Fruit fly (Drosophila melanogaster): ENCODE data around the gene smp-30.
A peak's percentile ranks its signal among the peaks of the same experiment; 100 is the strongest.

The smp-30 gene

dm6 chr3R:14744339-14745129, 6.5 kb downstream of the smp-30 start (continued):
- no peak for TF ChIP-seq ham (GFP tag; IDR thresholded peaks at IDR 0.05)
- no peak for TF ChIP-seq lab (GFP tag; optimal IDR thresholded peaks at IDR 0.05)
- no peak for TF ChIP-seq tna (GFP tag; IDR thresholded peaks at IDR 0.05; ENCODE audit: partially characterized antibody)
- no peak for TF ChIP-seq Neu2 (GFP tag; optimal IDR thresholded peaks at IDR 0.05; ENCODE audit: borderline replicate concordance)
- TF ChIP-seq seq (GFP tag; IDR thresholded peaks at IDR 0.05), result no peak
- TF ChIP-seq Atf3 (GFP tag; optimal IDR thresholded peaks at IDR 0.05), result no peak
- no peak for TF ChIP-seq CG8290 (GFP tag; optimal IDR thresholded peaks at IDR 0.05)
- peak in 1 of 2 experiments; percentile 3 for TF ChIP-seq CG8290 (tag; optimal IDR thresholded peaks at IDR 0.05)
- TF ChIP-seq Six4 (GFP tag; optimal IDR thresholded peaks at IDR 0.05), result no peak
- TF ChIP-seq CG1602 (GFP tag; optimal IDR thresholded peaks at IDR 0.05), result no peak
- TF ChIP-seq CG6791 (GFP tag; IDR thresholded peaks at IDR 0.05; ENCODE audit: partially characterized antibody), result no peak
- no peak for TF ChIP-seq pita (GFP tag; optimal IDR thresholded peaks at IDR 0.05)
- TF ChIP-seq Pdp1 (GFP tag; optimal IDR thresholded peaks at IDR 0.05), result no peak
- TF ChIP-seq sima (GFP tag; optimal IDR thresholded peaks at IDR 0.05), result no peak
- TF ChIP-seq ase (GFP tag; IDR thresholded peaks at IDR 0.05), result no peak
- TF ChIP-seq fd3F (GFP tag; optimal IDR thresholded peaks at IDR 0.05), result no peak
- 0 out of 2 replicates have a peak, but pooled peaks have one; percentile 30 for TF ChIP-seq toy (GFP tag; IDR thresholded peaks at IDR 0.05)
- no peak for TF ChIP-seq CG1233 (GFP tag; optimal IDR thresholded peaks at IDR 0.05)
- no peak for TF ChIP-seq Fer2 (tag; optimal IDR thresholded peaks at IDR 0.05)
- TF ChIP-seq disco-r (GFP tag; optimal IDR thresholded peaks at IDR 0.05), result no peak
- no peak for TF ChIP-seq CG4820 (GFP tag; optimal IDR thresholded peaks at IDR 0.05)
- TF ChIP-seq fru (optimal IDR thresholded peaks at IDR 0.05), result no peak
- no peak for TF ChIP-seq CG12071 (GFP tag; optimal IDR thresholded peaks at IDR 0.05)
- no peak for TF ChIP-seq sim (GFP tag; IDR thresholded peaks at IDR 0.05)
- TF ChIP-seq CG16779 (GFP tag; IDR thresholded peaks at IDR 0.05), result no peak
- no peak for TF ChIP-seq CG11723 (GFP tag; optimal IDR thresholded peaks at IDR 0.05)
- no peak for TF ChIP-seq CG6765 (GFP tag; optimal IDR thresholded peaks at IDR 0.05)
- TF ChIP-seq chinmo (GFP tag; IDR thresholded peaks at IDR 0.05; ENCODE audit: partially characterized antibody), result no peak
- no peak for TF ChIP-seq gcm2 (GFP tag; optimal IDR thresholded peaks at IDR 0.05)
- no peak for TF ChIP-seq NFAT (GFP tag; IDR thresholded peaks at IDR 0.05)
- peak; percentile 1 for TF ChIP-seq az2 (GFP tag; optimal IDR thresholded peaks at IDR 0.05)
- TF ChIP-seq ara (GFP tag; IDR thresholded peaks at IDR 0.05), result peak; percentile 52; the same call in 1 of the 2 replicates
- TF ChIP-seq CG7745 (tag; optimal IDR thresholded peaks at IDR 0.05), result no peak
- no peak for TF ChIP-seq amos (GFP tag; IDR thresholded peaks at IDR 0.05; ENCODE audit: partially characterized antibody)
- TF ChIP-seq ems (GFP tag; optimal IDR thresholded peaks at IDR 0.05), result no peak
- TF ChIP-seq Hr78 (GFP tag; optimal IDR thresholded peaks at IDR 0.05), result no peak
- TF ChIP-seq Oaz (GFP tag; IDR thresholded peaks at IDR 0.05), result no peak
- 0 out of 2 replicates have a peak, but pooled peaks have one; percentile 7 for TF ChIP-seq CG6689 (GFP tag; IDR thresholded peaks at IDR 0.05)
- no peak for TF ChIP-seq odd (GFP tag; optimal IDR thresholded peaks at IDR 0.05)
- no peak for TF ChIP-seq CG10267 (tag; optimal IDR thresholded peaks at IDR 0.05)
- no peak for TF ChIP-seq Atf-2 (GFP tag; optimal IDR thresholded peaks at IDR 0.05)
- peak; percentile 45 for TF ChIP-seq CG11504 (tag; optimal IDR thresholded peaks at IDR 0.05)
- TF ChIP-seq NC2α (GFP tag; optimal IDR thresholded peaks at IDR 0.05), result no peak
- TF ChIP-seq CG7556 (GFP tag; optimal IDR thresholded peaks at IDR 0.05), result peak; percentile 36
- no peak for TF ChIP-seq C15 (GFP tag; IDR thresholded peaks at IDR 0.05)
- no peak for TF ChIP-seq Tbp (GFP tag; optimal IDR thresholded peaks at IDR 0.05)
- no peak for TF ChIP-seq ash1 (GFP tag; optimal IDR thresholded peaks at IDR 0.05)
- TF ChIP-seq CoRest (tag; optimal IDR thresholded peaks at IDR 0.05), result peak; percentile 32
- peak; percentile 39 for TF ChIP-seq Oli (tag; optimal IDR thresholded peaks at IDR 0.05)
- peak; percentile 47 for TF ChIP-seq CG31441 (GFP tag; IDR thresholded peaks at IDR 0.05)

All from whole organism, embryonic.